Worm (Caenorhabditis elegans): ENCODE data around the gene B0280.2.

B0280.2 gene

DNA sequence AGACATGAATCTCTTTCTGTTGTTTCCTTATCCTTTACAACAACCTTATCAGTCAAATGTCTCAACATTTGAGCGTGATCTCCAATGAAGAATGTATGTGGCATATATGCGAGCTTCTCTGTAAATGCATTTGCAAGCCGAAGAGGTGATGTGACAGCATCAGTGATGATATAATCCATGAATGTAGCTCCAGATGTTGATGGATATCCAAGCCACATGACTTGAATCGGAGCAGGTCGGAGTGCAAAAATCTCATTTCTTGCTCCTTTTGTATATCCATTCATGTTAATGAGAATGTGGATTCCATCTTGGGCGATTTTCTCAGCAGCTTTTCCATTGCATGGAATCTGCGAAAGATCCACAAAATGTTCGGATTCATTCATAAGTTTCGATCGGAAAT lies 23.7 kb downstream of the B0280.2 start:
- no peak for TF ChIP-seq tbx-2 (tag; optimal IDR thresholded peaks at IDR 0.05)
- TF ChIP-seq hmg-11 (tag; optimal IDR thresholded peaks at IDR 0.05), result no peak
- no peak for TF ChIP-seq zag-1 (tag; optimal IDR thresholded peaks at IDR 0.05)
- TF ChIP-seq nhr-237 (tag; optimal IDR thresholded peaks at IDR 0.05), result no peak
- TF ChIP-seq aly-2 (tag; optimal IDR thresholded peaks at IDR 0.05), result no peak
- no peak for TF ChIP-seq egl-27 (tag; optimal IDR thresholded peaks at IDR 0.05)
- TF ChIP-seq R02D3.7 (tag; optimal IDR thresholded peaks at IDR 0.05), result no peak
- no peak for TF ChIP-seq nhr-77 (tag; optimal IDR thresholded peaks at IDR 0.05)
- TF ChIP-seq lin-15B (tag; optimal IDR thresholded peaks at IDR 0.05), result no peak
- no peak for TF ChIP-seq snpc-4 (tag; optimal IDR thresholded peaks at IDR 0.05)

DNA sequence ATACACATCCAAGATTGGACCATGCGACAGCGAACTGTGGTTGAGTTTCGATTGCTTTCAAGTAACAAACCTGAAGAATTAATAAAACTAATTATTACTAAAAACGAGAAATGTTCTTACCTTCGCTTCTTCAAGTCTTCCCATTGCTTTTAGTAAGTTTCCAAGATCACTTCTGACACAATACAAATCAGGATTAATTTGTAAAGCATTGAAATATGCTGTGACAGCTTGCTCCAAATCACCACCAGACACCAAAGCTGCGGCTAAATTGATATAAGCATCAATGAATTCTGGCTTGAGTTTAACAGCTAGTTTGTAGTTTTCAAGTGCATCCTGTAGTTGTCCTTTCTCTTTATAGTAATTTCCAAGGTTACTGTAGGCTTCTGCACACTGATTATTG lies 25.7 kb downstream of the B0280.2 start:
- TF ChIP-seq ceh-28 (tag; optimal IDR thresholded peaks at IDR 0.05), result no peak
- TF ChIP-seq jun-1 (tag; optimal IDR thresholded peaks at IDR 0.05), result no peak
- no peak for TF ChIP-seq lin-39 (tag; optimal IDR thresholded peaks at IDR 0.05)
- TF ChIP-seq hmg-11 (tag; optimal IDR thresholded peaks at IDR 0.05), result no peak
- no peak for TF ChIP-seq elt-3 (tag; optimal IDR thresholded peaks at IDR 0.05)
- no peak for TF ChIP-seq egl-27 (tag; optimal IDR thresholded peaks at IDR 0.05)
- no peak for TF ChIP-seq lsy-12 (tag; optimal IDR thresholded peaks at IDR 0.05)
- no peak for TF ChIP-seq daf-12 (tag; optimal IDR thresholded peaks at IDR 0.05)
- no peak for TF ChIP-seq fkh-10 (GFP tag; optimal IDR thresholded peaks at IDR 0.05)
- no peak for TF ChIP-seq nhr-12 (tag; optimal IDR thresholded peaks at IDR 0.05)
- no peak for TF ChIP-seq nhr-25 (tag; optimal IDR thresholded peaks at IDR 0.05)
- no peak for TF ChIP-seq ZK546.5 (tag; optimal IDR thresholded peaks at IDR 0.05)
- no peak for TF ChIP-seq nhr-67 (tag; optimal IDR thresholded peaks at IDR 0.05)
- no peak for TF ChIP-seq nhr-237 (tag; optimal IDR thresholded peaks at IDR 0.05)
- no peak for TF ChIP-seq egl-5 (tag; optimal IDR thresholded peaks at IDR 0.05)
- no peak for TF ChIP-seq skn-1 (tag; optimal IDR thresholded peaks at IDR 0.05)

DNA sequence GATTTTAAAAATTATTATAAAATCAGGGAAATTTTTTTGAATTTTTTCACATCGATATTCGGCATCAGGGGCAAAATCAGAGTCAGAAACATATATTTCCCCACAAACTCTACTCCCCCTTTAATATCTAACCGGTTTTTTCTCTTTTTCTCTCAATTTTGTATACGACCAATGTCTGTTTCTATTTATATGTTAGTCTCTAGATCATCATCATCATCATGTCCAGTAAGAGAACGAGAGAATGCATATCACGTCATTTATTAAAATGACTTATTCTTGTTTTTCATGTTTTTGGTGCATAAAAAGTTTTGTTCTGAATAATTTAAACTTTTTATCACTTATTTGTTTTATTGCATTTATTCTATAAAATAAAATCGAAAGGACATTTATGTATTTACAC lies 28.1 kb downstream of the B0280.2 start:
- TF ChIP-seq unc-62 (GFP tag; optimal IDR thresholded peaks at IDR 0.05) (no peak), hmg-11 (tag; optimal IDR thresholded peaks at IDR 0.05) (no peak), daf-12 (tag; optimal IDR thresholded peaks at IDR 0.05) (no peak), jun-1 (tag; optimal IDR thresholded peaks at IDR 0.05) (no peak), nhr-23 (tag; optimal IDR thresholded peaks at IDR 0.05) (peak; percentile 37)

DNA sequence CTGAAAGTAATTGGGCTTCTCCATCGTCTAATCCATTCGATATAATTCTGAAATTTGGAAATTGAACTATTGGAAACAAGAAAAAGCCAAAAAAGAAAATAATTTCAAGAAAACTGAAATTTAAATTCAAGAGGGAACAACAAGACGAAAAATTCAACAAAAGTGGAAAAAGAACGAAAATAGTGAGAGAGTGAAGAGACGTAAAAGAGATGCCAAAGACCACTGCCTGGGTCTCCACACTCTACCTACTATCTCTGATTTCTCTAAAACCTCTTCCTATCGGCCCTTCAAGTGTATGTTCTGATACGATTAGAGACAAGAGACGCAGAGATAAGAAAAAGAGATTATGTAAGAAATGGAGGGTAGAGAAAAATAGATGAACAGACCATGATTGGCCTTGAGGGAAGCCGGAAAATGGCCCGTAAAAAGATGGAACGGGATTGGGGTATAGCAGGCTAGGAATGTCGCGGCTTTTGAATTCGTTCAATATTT lies 29.3 kb downstream of the B0280.2 start, which contains the start of gene ogt-1:
ogt-1 (minus strand) TSS at position 51 of the 492 bp plus-strand sequence.
- no peak for TF ChIP-seq fkh-2 (tag; optimal IDR thresholded peaks at IDR 0.05)
- no peak for TF ChIP-seq ZK546.5 (tag; optimal IDR thresholded peaks at IDR 0.05)
- peak; percentile 70 for TF ChIP-seq fos-1 (tag; optimal IDR thresholded peaks at IDR 0.05)
- peak; percentile 96 for TF ChIP-seq nhr-25 (tag; optimal IDR thresholded peaks at IDR 0.05)
- peak; percentile 62 for TF ChIP-seq elt-2 (tag; optimal IDR thresholded peaks at IDR 0.05)
- peak; percentile 43 for TF ChIP-seq nhr-77 (tag; optimal IDR thresholded peaks at IDR 0.05)
- TF ChIP-seq nhr-23 (tag; optimal IDR thresholded peaks at IDR 0.05), result peak; percentile 93
- TF ChIP-seq mml-1 (tag; optimal IDR thresholded peaks at IDR 0.05), result no peak
- no peak for TF ChIP-seq elt-3 (tag; optimal IDR thresholded peaks at IDR 0.05)
- peak; percentile 59 for TF ChIP-seq R02D3.7 (tag; optimal IDR thresholded peaks at IDR 0.05)
- TF ChIP-seq nhr-67 (tag; optimal IDR thresholded peaks at IDR 0.05), result no peak
- peak; percentile 84 for TF ChIP-seq nhr-43 (tag; optimal IDR thresholded peaks at IDR 0.05; ENCODE audit: poor library complexity, severe bottlenecking)
- peak; percentile 58 for TF ChIP-seq lsy-12 (tag; optimal IDR thresholded peaks at IDR 0.05)
- no peak for TF ChIP-seq ceh-9 (tag; optimal IDR thresholded peaks at IDR 0.05)
- TF ChIP-seq lin-15B (tag; optimal IDR thresholded peaks at IDR 0.05), result peak; percentile 72
- no peak for TF ChIP-seq unc-39 (tag; optimal IDR thresholded peaks at IDR 0.05)
- TF ChIP-seq hmg-11 (tag; optimal IDR thresholded peaks at IDR 0.05), result peak; percentile 86
- peak; percentile 83 for TF ChIP-seq egl-27 (tag; optimal IDR thresholded peaks at IDR 0.05)
- peak; percentile 52 for TF ChIP-seq ztf-4 (tag; optimal IDR thresholded peaks at IDR 0.05)
- TF ChIP-seq aly-2 (tag; optimal IDR thresholded peaks at IDR 0.05), result no peak
- TF ChIP-seq skn-1 (tag; optimal IDR thresholded peaks at IDR 0.05), result peak; percentile 63
- no peak for TF ChIP-seq nhr-28 (tag; optimal IDR thresholded peaks at IDR 0.05)
- no peak for TF ChIP-seq nhr-237 (tag; optimal IDR thresholded peaks at IDR 0.05)
- TF ChIP-seq snpc-4 (tag; optimal IDR thresholded peaks at IDR 0.05), result peak; percentile 57
- no peak for TF ChIP-seq sea-2 (GFP tag; optimal IDR thresholded peaks at IDR 0.05)
- no peak for TF ChIP-seq zag-1 (tag; optimal IDR thresholded peaks at IDR 0.05)
- TF ChIP-seq mdl-1 (tag; optimal IDR thresholded peaks at IDR 0.05), result peak; percentile 66
- TF ChIP-seq daf-12 (tag; optimal IDR thresholded peaks at IDR 0.05), result no peak
- peak; percentile 64 for TF ChIP-seq elt-1 (tag; optimal IDR thresholded peaks at IDR 0.05)
- TF ChIP-seq nhr-76 (tag; optimal IDR thresholded peaks at IDR 0.05), result no peak
- peak; percentile 87 for TF ChIP-seq ceh-28 (tag; optimal IDR thresholded peaks at IDR 0.05)
- TF ChIP-seq ama-1 (optimal IDR thresholded peaks at IDR 0.05), result peak; percentile 80
- peak; percentile 61 for TF ChIP-seq tbx-2 (tag; optimal IDR thresholded peaks at IDR 0.05)
- TF ChIP-seq nhr-11 (tag; optimal IDR thresholded peaks at IDR 0.05), result peak; percentile 6
- peak; percentile 86 for TF ChIP-seq egl-5 (tag; optimal IDR thresholded peaks at IDR 0.05)
- TF ChIP-seq lin-39 (tag; optimal IDR thresholded peaks at IDR 0.05), result no peak
- peak; percentile 89 for TF ChIP-seq jun-1 (tag; optimal IDR thresholded peaks at IDR 0.05)
- TF ChIP-seq ztf-11 (tag; optimal IDR thresholded peaks at IDR 0.05), result no peak
- TF ChIP-seq fkh-10 (GFP tag; optimal IDR thresholded peaks at IDR 0.05), result peak; percentile 39
- TF ChIP-seq ceh-82 (tag; optimal IDR thresholded peaks at IDR 0.05), result no peak
- TF ChIP-seq nhr-12 (tag; optimal IDR thresholded peaks at IDR 0.05), result no peak
- TF ChIP-seq ceh-16 (tag; optimal IDR thresholded peaks at IDR 0.05), result no peak
- TF ChIP-seq nfya-1 (tag; optimal IDR thresholded peaks at IDR 0.05; ENCODE audit: insufficient read depth), result peak; percentile 94

Data from whole organism, L3 larva.